Fruit fly (Drosophila melanogaster): Measurements from ENCODE around the gene mael.

Gene mael

DNA sequence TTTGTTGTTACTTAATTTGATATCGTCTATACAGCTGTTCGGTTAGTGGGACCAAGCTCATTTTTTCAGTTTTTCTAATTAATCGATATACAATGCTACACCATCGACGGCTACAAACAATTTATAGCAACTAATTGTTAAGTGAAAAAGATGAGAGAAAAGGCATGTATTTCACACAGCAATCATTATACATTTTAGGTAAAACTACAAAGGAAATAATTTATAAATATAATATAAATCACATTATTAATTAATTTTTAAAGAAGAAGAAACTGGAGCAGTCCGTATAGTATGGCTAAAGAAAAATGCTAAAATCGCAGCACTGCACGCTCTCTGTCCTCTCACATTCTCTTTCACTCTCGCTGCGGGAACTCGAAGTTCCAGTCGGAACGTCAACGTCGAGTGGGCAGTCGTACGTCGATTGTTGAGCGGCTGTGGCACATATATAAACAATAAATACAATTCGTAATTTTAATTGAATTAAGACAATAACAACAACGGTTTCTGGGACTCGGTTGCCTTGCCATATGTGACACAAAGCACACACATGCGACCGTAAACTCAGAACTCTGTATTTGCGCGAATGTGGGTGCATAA lies 6.8 kb downstream of the mael start, which contains the start of the genes CG14450 and CG11367 (continued):
- TF ChIP-seq dmrt11E (tag; optimal IDR thresholded peaks at IDR 0.05) (no peak), BEAF-32 (GFP tag; optimal IDR thresholded peaks at IDR 0.05) (peak; percentile 75), cad (GFP tag; optimal IDR thresholded peaks at IDR 0.05) (peak; percentile 1), insv (GFP tag; optimal IDR thresholded peaks at IDR 0.05) (peak in 1 of 2 experiments; percentile 80), CG9727 (GFP tag; optimal IDR thresholded peaks at IDR 0.05) (no peak), chn (GFP tag; optimal IDR thresholded peaks at IDR 0.05) (no peak), CG4360 (GFP tag; IDR thresholded peaks at IDR 0.05) (peak; percentile 27; the same call in 1 of the 2 replicates), jing (GFP tag; optimal IDR thresholded peaks at IDR 0.05) (no peak), CG7839 (tag; optimal IDR thresholded peaks at IDR 0.05) (peak; percentile 30), Dip3 (GFP tag; optimal IDR thresholded peaks at IDR 0.05) (no peak), Poxn (GFP tag; IDR thresholded peaks at IDR 0.05) (no peak), rib (GFP tag; IDR thresholded peaks at IDR 0.05) (no peak), Six4 (GFP tag; optimal IDR thresholded peaks at IDR 0.05) (peak; percentile 13), NK7.1 (GFP tag; optimal IDR thresholded peaks at IDR 0.05) (no peak), Adf1 (GFP tag; IDR thresholded peaks at IDR 0.05) (peak; percentile 63), CG4617 (GFP tag; optimal IDR thresholded peaks at IDR 0.05; ENCODE audit: borderline replicate concordance) (no peak), bbx (GFP tag; IDR thresholded peaks at IDR 0.05; ENCODE audit: partially characterized antibody) (no peak), Ets65A (GFP tag) (no peak)

DNA sequence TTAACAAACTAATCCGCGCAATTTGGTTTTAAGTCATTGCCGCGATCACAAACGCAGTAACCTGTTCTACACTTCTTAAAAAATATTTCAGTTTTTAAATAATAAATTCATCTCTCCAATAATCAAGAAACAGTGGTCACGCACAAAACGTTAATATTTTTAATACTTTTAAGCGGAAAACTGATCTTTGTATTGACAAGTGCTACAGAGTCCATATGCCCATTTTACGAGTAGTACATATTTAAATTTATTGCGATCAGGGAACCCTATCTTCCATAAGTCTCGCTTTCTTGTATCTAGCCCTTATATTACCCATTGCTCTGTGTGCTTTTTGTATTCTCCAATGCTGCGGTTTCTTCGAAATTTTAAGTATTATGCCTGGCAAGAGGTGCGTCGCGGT lies 8.5 kb downstream of the mael start, which contains the start of gene CG32454:
Gene CG32454 (plus strand): TSS at position 301 of the 400 bp plus-strand sequence.
- no peak for TF ChIP-seq psq (GFP tag; optimal IDR thresholded peaks at IDR 0.05)
- TF ChIP-seq cg (GFP tag; optimal IDR thresholded peaks at IDR 0.05): no peak
- TF ChIP-seq wor (GFP tag; IDR thresholded peaks at IDR 0.05): no peak
- TF ChIP-seq CG1602 (GFP tag; optimal IDR thresholded peaks at IDR 0.05): no peak
- no peak for TF ChIP-seq Hmx (GFP tag; optimal IDR thresholded peaks at IDR 0.05)
- no peak for TF ChIP-seq NK7.1 (GFP tag; optimal IDR thresholded peaks at IDR 0.05)
- no peak for TF ChIP-seq Mes4 (GFP tag; optimal IDR thresholded peaks at IDR 0.05)
- TF ChIP-seq Hr39 (optimal IDR thresholded peaks at IDR 0.05): no peak
- TF ChIP-seq CG4707 (GFP tag; optimal IDR thresholded peaks at IDR 0.05): no peak

dm6 chr3L:22731393-22731792 lies 10.4 kb downstream of the mael start:
- TF ChIP-seq ken (GFP tag; IDR thresholded peaks at IDR 0.05): no peak
- TF ChIP-seq lab (GFP tag; optimal IDR thresholded peaks at IDR 0.05): peak; percentile 41

DNA sequence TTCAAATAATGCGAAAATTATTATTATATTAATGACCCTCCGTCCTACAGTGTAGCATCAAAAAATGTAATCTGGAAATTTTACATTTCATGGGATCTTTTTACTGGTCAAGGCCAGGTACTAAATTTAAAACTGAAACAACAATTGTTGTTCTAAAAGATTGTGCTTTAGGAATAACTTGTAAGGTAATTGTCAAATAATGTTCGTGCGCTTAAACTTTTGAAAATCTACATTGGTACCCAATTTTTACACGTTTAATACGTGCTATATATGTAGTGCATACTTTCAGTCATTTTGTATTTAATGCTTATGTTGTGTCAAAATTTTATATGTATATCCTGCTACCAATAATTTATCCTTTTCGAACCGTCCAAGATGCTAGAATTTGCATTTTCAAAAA lies 12.6 kb downstream of the mael start:
- peak; percentile 64 for TF ChIP-seq CTCF (GFP tag; optimal IDR thresholded peaks at IDR 0.05)
- peak; percentile 45 for TF ChIP-seq sens (GFP tag)
- TF ChIP-seq CG13123 (GFP tag; optimal IDR thresholded peaks at IDR 0.05): no peak
- no peak for TF ChIP-seq HHEX (GFP tag; optimal IDR thresholded peaks at IDR 0.05)
- TF ChIP-seq Dp (GFP tag; optimal IDR thresholded peaks at IDR 0.05): peak; percentile 31
- TF ChIP-seq E2f2 (GFP tag; IDR thresholded peaks at IDR 0.05): peak; percentile 21; the same call in 1 of the 2 replicates
- TF ChIP-seq CG9437 (GFP tag; optimal IDR thresholded peaks at IDR 0.05): no peak
- peak; percentile 53 for TF ChIP-seq Bgb (GFP tag; IDR thresholded peaks at IDR 0.05; ENCODE audit: partially characterized antibody)
- TF ChIP-seq ftz-f1 (GFP tag; optimal IDR thresholded peaks at IDR 0.05): peak; percentile 74
- peak; percentile 22; the same call in 1 of the 3 replicates for TF ChIP-seq knrl (GFP tag; IDR thresholded peaks at IDR 0.05; ENCODE audit: partially characterized antibody)
- TF ChIP-seq CG2199 (GFP tag; IDR thresholded peaks at IDR 0.05): 0 out of 3 replicates have a peak, but pooled peaks have one; percentile 13
- TF ChIP-seq Opbp (GFP tag; IDR thresholded peaks at IDR 0.05; ENCODE audit: partially characterized antibody): no peak

Measured in whole organism, embryonic.